Worm (Caenorhabditis elegans): ENCODE measurements around the gene bed-1.

Gene bed-1

ce11 chrV:19076835-19077234, 47.9 kb downstream of the bed-1 start:
- TF ChIP-seq nhr-11 (tag; optimal IDR thresholded peaks at IDR 0.05) (no peak), hlh-11 (tag; optimal IDR thresholded peaks at IDR 0.05) (no peak), ceh-28 (tag; optimal IDR thresholded peaks at IDR 0.05) (peak; percentile 68), ceh-82 (tag; optimal IDR thresholded peaks at IDR 0.05) (no peak), snpc-1.2 (GFP tag; IDR thresholded peaks at IDR 0.05) (no peak)

- TF ChIP-seq ceh-28 (tag; optimal IDR thresholded peaks at IDR 0.05) = peak; percentile 55
Measured at ce11 chrV:19076141-19076656, 48.5 kb downstream of the bed-1 start.

ce11 chrV:19073169-19073568, 51.6 kb downstream of the bed-1 start:
- TF ChIP-seq F44E2.7 (GFP tag; IDR thresholded peaks at IDR 0.05) (no peak), nhr-77 (tag; optimal IDR thresholded peaks at IDR 0.05) (no peak), ceh-28 (tag; optimal IDR thresholded peaks at IDR 0.05) (peak; percentile 66), lim-7 (GFP tag; IDR thresholded peaks at IDR 0.05) (no peak)

Data from whole organism, L4 larva.